Fruit fly (Drosophila melanogaster): Measurements from ENCODE around the gene tal-2A.

The tal-2A gene

dm6 chr3R:13857339-13857738 is 44.4 kb downstream of the tal-2A start (continued):
- TF ChIP-seq ERR (GFP tag; optimal IDR thresholded peaks at IDR 0.05) (no peak), CG14441 (GFP tag; IDR thresholded peaks at IDR 0.05) (no peak), CHES-1-like (GFP tag; optimal IDR thresholded peaks at IDR 0.05) (no peak), CG1603 (tag; optimal IDR thresholded peaks at IDR 0.05) (no peak), Drgx (GFP tag; IDR thresholded peaks at IDR 0.05) (peak; percentile 84), CG6175 (GFP tag; IDR thresholded peaks at IDR 0.05) (no peak), dysf (GFP tag; IDR thresholded peaks at IDR 0.05) (no peak), tna (GFP tag; IDR thresholded peaks at IDR 0.05; ENCODE audit: partially characterized antibody) (no peak), sim (GFP tag; IDR thresholded peaks at IDR 0.05) (no peak), ato (GFP tag; IDR thresholded peaks at IDR 0.05; ENCODE audit: partially characterized antibody) (no peak), ase (GFP tag; IDR thresholded peaks at IDR 0.05) (0 out of 3 replicates have a peak, but pooled peaks have one; percentile 13)

dm6 chr3R:13859242-13859641 is 46.3 kb downstream of the tal-2A start:
- TF ChIP-seq gsb-n (tag; optimal IDR thresholded peaks at IDR 0.05) (no peak), CG33213 (GFP tag; optimal IDR thresholded peaks at IDR 0.05) (no peak), chn (GFP tag; optimal IDR thresholded peaks at IDR 0.05) (no peak), lmd (GFP tag; IDR thresholded peaks at IDR 0.05) (no peak), Awh (GFP tag; IDR thresholded peaks at IDR 0.05) (peak; percentile 59; the same call in 1 of the 2 replicates), vfl (GFP tag; optimal IDR thresholded peaks at IDR 0.05) (no peak), Camta (GFP tag; optimal IDR thresholded peaks at IDR 0.05) (no peak), CG10959 (GFP tag; IDR thresholded peaks at IDR 0.05) (no peak), CG7357 (GFP tag; IDR thresholded peaks at IDR 0.05) (no peak), Ets65A (GFP tag) (peak; percentile 72), klu (GFP tag; IDR thresholded peaks at IDR 0.05) (no peak), CG13123 (GFP tag; optimal IDR thresholded peaks at IDR 0.05) (no peak), CG13287 (GFP tag; IDR thresholded peaks at IDR 0.05; ENCODE audit: partially characterized antibody) (no peak), Deaf1 (tag; optimal IDR thresholded peaks at IDR 0.05) (no peak), CG10267 (tag; optimal IDR thresholded peaks at IDR 0.05) (no peak)

- TF ChIP-seq Ravus (GFP tag; IDR thresholded peaks at IDR 0.05) (no peak), Mad (GFP tag; optimal IDR thresholded peaks at IDR 0.05) (no peak), zf30C (GFP tag; optimal IDR thresholded peaks at IDR 0.05) (peak; percentile 35), sens (GFP tag) (peak; percentile 52), CG11456 (GFP tag; IDR thresholded peaks at IDR 0.05) (no peak), cad (GFP tag; optimal IDR thresholded peaks at IDR 0.05) (no peak), gcm (GFP tag; optimal IDR thresholded peaks at IDR 0.05) (no peak), toy (GFP tag; IDR thresholded peaks at IDR 0.05) (no peak), croc (GFP tag; conservative IDR thresholded peaks at IDR 0.05) (no peak), sug (tag; optimal IDR thresholded peaks at IDR 0.05) (no peak), CG6813 (GFP tag; optimal IDR thresholded peaks at IDR 0.05) (no peak), trh (GFP tag; optimal IDR thresholded peaks at IDR 0.05) (no peak), eyg (GFP tag; optimal IDR thresholded peaks at IDR 0.05) (no peak), vfl (GFP tag; optimal IDR thresholded peaks at IDR 0.05) (no peak), CG11093 (GFP tag; IDR thresholded peaks at IDR 0.05) (no peak), MBD-R2 (GFP tag; IDR thresholded peaks at IDR 0.05) (no peak), nerfin-2 (GFP tag; IDR thresholded peaks at IDR 0.05; ENCODE audit: partially characterized antibody) (no peak), D (optimal IDR thresholded peaks at IDR 0.05) (no peak), D (GFP tag; optimal IDR thresholded peaks at IDR 0.05) (no peak), CG13424 (tag; optimal IDR thresholded peaks at IDR 0.05) (no peak), bigmax (GFP tag; optimal IDR thresholded peaks at IDR 0.05) (no peak), Drgx (GFP tag; IDR thresholded peaks at IDR 0.05) (peak; percentile 61; the same call in 1 of the 2 replicates), Mes4 (GFP tag; optimal IDR thresholded peaks at IDR 0.05) (no peak), lov (optimal IDR thresholded peaks at IDR 0.05) (no peak), lov (GFP tag; IDR thresholded peaks at IDR 0.05) (0 out of 3 replicates have a peak, but pooled peaks have one; percentile 15), oc (tag; optimal IDR thresholded peaks at IDR 0.05) (no peak), Sox100B (GFP tag; optimal IDR thresholded peaks at IDR 0.05) (no peak), Awh (GFP tag; IDR thresholded peaks at IDR 0.05) (no peak), HmgZ (tag; optimal IDR thresholded peaks at IDR 0.05) (no peak)
Measured at dm6 chr3R:13861805-13862204, 48.9 kb downstream of the tal-2A start.

Data from whole organism, embryonic.